Worm (Caenorhabditis elegans): ENCODE data around the gene srt-40.

srt-40 gene

DNA sequence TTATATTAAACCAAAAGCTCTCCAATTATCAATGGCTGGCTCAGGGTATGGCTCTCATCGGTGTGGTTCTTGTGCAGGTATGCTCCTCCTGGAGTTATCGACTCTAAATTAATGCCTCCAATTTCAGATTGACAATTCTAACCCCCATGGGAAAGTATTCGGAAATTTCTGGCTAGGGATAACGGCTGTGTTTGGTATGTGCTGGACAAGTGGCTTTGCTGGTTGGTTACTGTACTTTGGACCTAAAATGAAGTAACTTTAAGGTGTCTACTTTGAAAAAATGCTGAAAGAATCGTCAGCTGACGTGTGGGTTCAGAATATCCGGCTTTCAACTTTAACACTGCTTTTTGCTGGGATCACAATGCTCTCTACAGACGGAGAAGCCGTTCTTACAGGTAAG, 10.8 kb upstream of the srt-40 start:
- TF ChIP-seq C06A6.2 (GFP tag; conservative IDR thresholded peaks at IDR 0.05) (no peak), hmg-1.2 (GFP tag; IDR thresholded peaks at IDR 0.05) (no peak), bed-2 (GFP tag; IDR thresholded peaks at IDR 0.05) (no peak), dpl-1 (GFP tag; optimal IDR thresholded peaks at IDR 0.05) (no peak), unc-130 (GFP tag; optimal IDR thresholded peaks at IDR 0.05) (no peak), B0035.1 (tag; optimal IDR thresholded peaks at IDR 0.05) (no peak), dpff-1 (tag; optimal IDR thresholded peaks at IDR 0.05) (no peak)

DNA sequence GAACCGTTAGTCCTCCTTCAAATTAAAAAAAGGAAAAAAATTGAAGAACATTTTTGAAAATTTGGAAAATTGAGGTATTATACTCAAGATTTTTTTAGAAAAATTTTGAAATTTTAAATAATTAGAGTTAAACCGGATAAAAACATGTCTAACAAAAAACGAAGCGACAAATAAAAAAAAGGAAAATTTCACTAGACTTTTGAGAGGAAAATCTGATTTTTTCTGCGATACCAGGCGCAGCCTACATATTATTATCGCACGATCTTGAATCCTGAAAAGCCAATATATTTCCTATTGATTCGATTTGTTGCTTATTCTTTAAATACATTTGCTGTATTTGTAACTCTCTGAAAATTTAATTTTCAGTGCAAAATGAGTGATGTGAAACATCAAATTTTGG, 9.3 kb upstream of the srt-40 start, which contains the start of gene nstp-8:
nstp-8 (plus strand) TSS at position 301 of the 400 bp plus-strand sequence.
- TF ChIP-seq egrh-3 (GFP tag; IDR thresholded peaks at IDR 0.05) (no peak), sdz-38 (tag; optimal IDR thresholded peaks at IDR 0.05) (no peak), dpff-1 (tag; optimal IDR thresholded peaks at IDR 0.05) (no peak), let-526 (GFP tag; IDR thresholded peaks at IDR 0.05) (no peak), madf-10 (tag; optimal IDR thresholded peaks at IDR 0.05) (no peak), lsy-27 (tag; optimal IDR thresholded peaks at IDR 0.05; ENCODE audit: borderline replicate concordance, insufficient read depth) (no peak), F57C9.4 (tag; optimal IDR thresholded peaks at IDR 0.05) (no peak)

DNA sequence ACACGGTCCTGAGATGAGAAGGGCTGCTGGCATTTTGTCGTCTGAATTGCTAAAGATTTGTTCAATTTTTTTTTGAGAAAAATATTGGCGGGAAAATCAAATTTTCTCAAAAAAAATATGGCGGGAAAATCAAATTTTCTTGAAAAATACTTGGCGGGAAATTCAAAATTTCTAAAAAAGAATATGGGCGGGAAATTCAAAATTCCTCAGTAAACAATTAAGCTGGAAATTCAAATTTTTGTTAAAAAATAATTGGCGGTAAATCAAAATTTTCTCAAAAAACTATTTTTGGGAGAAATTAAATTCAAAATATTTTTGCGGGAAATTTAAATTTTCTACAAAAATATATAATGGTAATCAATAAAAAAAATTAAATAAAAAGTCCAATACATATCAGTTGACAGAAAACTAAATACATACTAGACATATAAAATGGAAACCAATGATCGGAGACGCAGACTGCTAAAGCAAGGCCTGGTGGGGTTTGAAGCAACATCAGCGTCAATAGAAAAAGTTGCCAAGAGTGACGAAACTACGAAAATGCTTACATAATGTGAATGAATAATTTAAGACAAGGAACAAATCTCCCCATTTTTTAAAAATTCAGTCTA, 8.5 kb upstream of the srt-40 start, which contains the start of gene nhr-184:
nhr-184 (minus strand) TSS at position 51 of the 611 bp plus-strand sequence.
- TF ChIP-seq attf-5 (GFP tag; optimal IDR thresholded peaks at IDR 0.05) (peak; percentile 8), dpff-1 (tag; optimal IDR thresholded peaks at IDR 0.05) (no peak), ztf-3 (GFP tag; optimal IDR thresholded peaks at IDR 0.05) (no peak), cebp-1 (GFP tag; IDR thresholded peaks at IDR 0.05) (no peak), cebp-1 (tag; optimal IDR thresholded peaks at IDR 0.05) (peak; percentile 52), hmg-1.2 (GFP tag; IDR thresholded peaks at IDR 0.05) (peak; percentile 36; the same call in 1 of the 2 replicates), snpc-4 (GFP tag; optimal IDR thresholded peaks at IDR 0.05) (no peak), snpc-4 (tag; optimal IDR thresholded peaks at IDR 0.05) (no peak), ztf-22 (GFP tag; optimal IDR thresholded peaks at IDR 0.05) (no peak), ccch-3 (GFP tag; optimal IDR thresholded peaks at IDR 0.05) (no peak), hlh-26 (GFP tag; conservative IDR thresholded peaks at IDR 0.05) (no peak), nhr-80 (tag; optimal IDR thresholded peaks at IDR 0.05) (peak; percentile 7)

DNA sequence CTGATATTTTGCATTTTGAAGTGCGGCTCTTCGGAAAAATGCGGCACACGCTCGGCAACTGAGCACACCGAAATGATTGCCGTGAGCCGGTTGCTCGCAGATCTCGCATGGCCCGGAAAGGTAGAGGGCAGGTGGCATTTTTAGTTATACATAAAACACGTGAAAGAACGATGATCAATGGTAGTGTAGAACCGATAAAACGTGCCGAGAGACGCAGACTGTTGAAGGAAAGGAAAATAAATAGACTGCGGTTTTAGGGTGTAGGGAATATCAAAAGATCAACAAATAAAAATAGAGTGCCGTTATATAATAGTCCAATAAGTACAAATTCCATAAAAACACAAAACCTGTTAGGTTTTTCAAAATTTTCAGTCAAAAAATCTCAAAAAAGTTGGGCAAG, 5.9 kb upstream of the srt-40 start, which contains the start of gene nhr-133:
nhr-133 (minus strand) TSS at position 183 of the 400 bp plus-strand sequence.
- TF ChIP-seq sea-2 (GFP tag; IDR thresholded peaks at IDR 0.05) (no peak), dox-1 (GFP tag; IDR thresholded peaks at IDR 0.05) (no peak), nhr-80 (tag; optimal IDR thresholded peaks at IDR 0.05) (peak; percentile 16), madf-6 (GFP tag; IDR thresholded peaks at IDR 0.05) (no peak), hmg-1.2 (GFP tag; IDR thresholded peaks at IDR 0.05) (peak; percentile 43; the same call in 1 of the 2 replicates), ceh-79 (tag; optimal IDR thresholded peaks at IDR 0.05) (no peak), zfh-2 (GFP tag; conservative IDR thresholded peaks at IDR 0.05) (peak; percentile 47; the same call in 1 of the 2 replicates), lin-35 (GFP tag; optimal IDR thresholded peaks at IDR 0.05) (no peak)

DNA sequence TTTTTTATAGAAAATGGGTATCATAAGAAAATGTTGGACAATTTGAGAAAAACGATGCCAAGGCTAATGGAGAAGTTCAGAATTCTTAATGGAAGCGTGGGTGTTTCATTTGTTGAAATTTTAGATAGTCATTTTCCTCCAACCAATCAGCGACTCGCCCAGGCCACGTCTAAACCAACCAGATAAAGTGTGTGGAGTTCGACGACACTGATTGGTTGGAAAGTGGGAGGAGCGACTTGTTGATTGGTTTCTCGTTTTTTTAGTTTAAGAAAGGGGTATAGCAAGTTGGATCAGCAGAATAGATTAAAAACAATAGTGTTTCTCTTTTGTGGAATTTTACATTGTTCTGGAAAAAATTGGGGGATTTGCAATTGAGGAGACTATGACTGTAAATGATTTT, 1.4 kb upstream of the srt-40 start:
- no peak for TF ChIP-seq T26A5.8 (tag; optimal IDR thresholded peaks at IDR 0.05)
- TF ChIP-seq nfyb-1 (GFP tag; IDR thresholded peaks at IDR 0.05) = 0 out of 2 replicates have a peak, but pooled peaks have one; percentile 34

Data from whole organism, young adult.